Worm (Caenorhabditis elegans): ENCODE data around the gene pfas-1.

The pfas-1 gene

ce11 chrIII:4655402-4655801, 12.3 kb upstream of the pfas-1 start, which contains the start of gene T23F11.2:
T23F11.2 (minus strand) TSS chrIII:4655502.
- TF ChIP-seq mes-4 (tag; optimal IDR thresholded peaks at IDR 0.05): no peak

- TF ChIP-seq chd-7 (tag; optimal IDR thresholded peaks at IDR 0.05) (no peak), hmg-20 (GFP tag; IDR thresholded peaks at IDR 0.05) (no peak), attf-5 (GFP tag; optimal IDR thresholded peaks at IDR 0.05) (no peak), sptf-2 (GFP tag; optimal IDR thresholded peaks at IDR 0.05) (no peak), mcd-1 (GFP tag; IDR thresholded peaks at IDR 0.05) (no peak), lsy-27 (tag; optimal IDR thresholded peaks at IDR 0.05; ENCODE audit: borderline replicate concordance, insufficient read depth) (no peak), unc-62 (GFP tag; optimal IDR thresholded peaks at IDR 0.05) (no peak), lir-1 (GFP tag; conservative IDR thresholded peaks at IDR 0.05) (peak; percentile 8; the same call in 1 of the 2 replicates), let-607 (tag; optimal IDR thresholded peaks at IDR 0.05) (peak in 1 of 2 experiments; percentile 34), Y95B8A.8 (GFP tag; IDR thresholded peaks at IDR 0.05) (no peak), ceh-100 (GFP tag; IDR thresholded peaks at IDR 0.05) (no peak), attf-3 (GFP tag; conservative IDR thresholded peaks at IDR 0.05) (no peak), snpc-1.3 (tag; optimal IDR thresholded peaks at IDR 0.05; ENCODE audit: insufficient read depth) (no peak), Y53F4B.3 (GFP tag; IDR thresholded peaks at IDR 0.05) (no peak), lsl-1 (GFP tag; optimal IDR thresholded peaks at IDR 0.05) (no peak), rcor-1 (GFP tag; IDR thresholded peaks at IDR 0.05) (no peak), snpc-3.4 (tag; optimal IDR thresholded peaks at IDR 0.05) (no peak), C17E4.6 (GFP tag; IDR thresholded peaks at IDR 0.05) (no peak), gei-17 (GFP tag; optimal IDR thresholded peaks at IDR 0.05) (no peak), nhr-90 (tag; optimal IDR thresholded peaks at IDR 0.05) (no peak), atf-7 (tag; optimal IDR thresholded peaks at IDR 0.05) (no peak), madf-8 (GFP tag; conservative IDR thresholded peaks at IDR 0.05) (no peak), lin-54 (GFP tag; optimal IDR thresholded peaks at IDR 0.05) (no peak), nfyb-1 (GFP tag; IDR thresholded peaks at IDR 0.05) (peak; percentile 75), ztf-26 (tag; optimal IDR thresholded peaks at IDR 0.05) (no peak), B0336.3 (GFP tag; IDR thresholded peaks at IDR 0.05) (no peak; the same call in 1 of the 2 replicates), ztf-6 (GFP tag; IDR thresholded peaks at IDR 0.05) (peak; percentile 55; the same call in 1 of the 2 replicates), pha-4 (tag; optimal IDR thresholded peaks at IDR 0.05) (no peak), snpc-1.1 (tag; optimal IDR thresholded peaks at IDR 0.05; ENCODE audit: insufficient read depth) (no peak), nhr-120 (GFP tag; IDR thresholded peaks at IDR 0.05) (no peak), mxl-1 (tag; optimal IDR thresholded peaks at IDR 0.05) (no peak), aptf-3 (GFP tag; IDR thresholded peaks at IDR 0.05) (0 out of 2 replicates have a peak, but pooled peaks have one; percentile 50), mes-4 (tag; optimal IDR thresholded peaks at IDR 0.05) (no peak), madf-3 (GFP tag; IDR thresholded peaks at IDR 0.05) (no peak; the same call in 1 of the 2 replicates), ccch-3 (GFP tag; optimal IDR thresholded peaks at IDR 0.05) (no peak), rpc-1 (optimal IDR thresholded peaks at IDR 0.05) (no peak), rpc-1 (tag; optimal IDR thresholded peaks at IDR 0.05) (no peak), ztf-28 (GFP tag; IDR thresholded peaks at IDR 0.05) (no peak), ekl-4 (GFP tag; IDR thresholded peaks at IDR 0.05) (peak; percentile 61; the same call in 1 of the 2 replicates), tbp1 (GFP tag; optimal IDR thresholded peaks at IDR 0.05) (no peak), cebp-1 (GFP tag; IDR thresholded peaks at IDR 0.05) (no peak), cebp-1 (tag; optimal IDR thresholded peaks at IDR 0.05) (peak; percentile 48), F22D6.2 (tag; optimal IDR thresholded peaks at IDR 0.05) (no peak), lin-26 (GFP tag; IDR thresholded peaks at IDR 0.05) (no peak), nfya-2 (GFP tag; IDR thresholded peaks at IDR 0.05) (peak; percentile 17; the same call in 1 of the 2 replicates), D2030.7 (GFP tag; IDR thresholded peaks at IDR 0.05) (no peak), hmg-1.2 (GFP tag; IDR thresholded peaks at IDR 0.05) (0 out of 2 replicates have a peak, but pooled peaks have one; percentile 9)
These were observed 10.8 kb upstream of the pfas-1 start for ce11 chrIII:4653912-4654311.
